Worm (Caenorhabditis elegans): ENCODE data around the gene tir-1.
A peak's percentile ranks its signal among the peaks of the same experiment; 100 is the strongest.

tir-1 gene

ce11 chrIII:3906481-3906880 is 5.0 kb upstream of the tir-1 start:
- TF ChIP-seq ets-7 (tag; optimal IDR thresholded peaks at IDR 0.05) (no peak), F13C5.2 (tag; optimal IDR thresholded peaks at IDR 0.05) (no peak), hmbx-1 (tag; optimal IDR thresholded peaks at IDR 0.05) (no peak), B0310.2 (tag; optimal IDR thresholded peaks at IDR 0.05) (no peak), ceh-36 (tag; optimal IDR thresholded peaks at IDR 0.05) (no peak), hmg-4 (GFP tag; optimal IDR thresholded peaks at IDR 0.05) (no peak), flt-1 (GFP tag; IDR thresholded peaks at IDR 0.05) (no peak), ama-1 (optimal IDR thresholded peaks at IDR 0.05) (no peak), tra-4 (tag; optimal IDR thresholded peaks at IDR 0.05) (no peak), ceh-13 (GFP tag; optimal IDR thresholded peaks at IDR 0.05) (no peak), scrt-1 (GFP tag; IDR thresholded peaks at IDR 0.05) (no peak), sea-1 (GFP tag; conservative IDR thresholded peaks at IDR 0.05) (no peak), tbx-11 (GFP tag; IDR thresholded peaks at IDR 0.05) (no peak), aly-1 (tag; optimal IDR thresholded peaks at IDR 0.05) (no peak), pes-1 (GFP tag; IDR thresholded peaks at IDR 0.05) (no peak), tbx-37 (GFP tag; conservative IDR thresholded peaks at IDR 0.05) (no peak)

DNA sequence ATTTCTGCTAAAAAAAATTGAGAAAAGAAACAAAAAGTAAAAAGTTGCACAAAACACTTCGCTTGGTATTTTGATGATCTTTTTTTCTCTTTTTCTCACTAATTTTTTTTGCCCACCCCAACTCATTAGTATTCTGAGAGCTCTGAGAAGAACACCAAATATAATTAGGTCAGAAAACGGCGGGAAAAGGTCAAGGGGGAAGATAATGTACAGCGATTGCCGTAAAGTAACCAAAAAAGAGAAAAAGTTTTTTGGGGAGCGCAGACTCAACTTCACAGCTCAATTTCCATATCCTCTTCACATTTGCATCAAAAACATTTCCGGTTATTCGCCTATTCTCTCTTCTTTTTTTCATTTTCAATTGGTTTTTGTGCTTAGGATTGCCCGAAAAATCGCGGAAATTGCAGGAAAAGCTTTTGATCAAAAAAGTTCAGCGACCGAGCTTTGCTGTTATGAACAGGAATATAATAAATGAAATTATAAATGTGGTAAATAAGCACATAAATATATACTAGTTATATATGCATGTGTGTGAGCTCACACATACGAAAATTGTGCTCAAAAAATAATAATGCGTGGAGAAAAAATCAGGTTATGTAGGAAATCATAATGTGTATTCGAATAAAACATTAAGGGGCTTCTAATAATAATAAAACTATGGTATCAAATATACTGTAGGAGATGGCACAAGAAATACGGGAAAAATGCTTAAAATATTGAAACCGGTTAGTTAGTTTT is 1.3 kb upstream of the tir-1 start:
- TF ChIP-seq ceh-36 (tag; optimal IDR thresholded peaks at IDR 0.05) (no peak), ceh-13 (GFP tag; optimal IDR thresholded peaks at IDR 0.05) (no peak), aly-1 (tag; optimal IDR thresholded peaks at IDR 0.05) (no peak), tbx-37 (GFP tag; conservative IDR thresholded peaks at IDR 0.05) (no peak), ama-1 (optimal IDR thresholded peaks at IDR 0.05) (no peak), hnd-1 (tag; optimal IDR thresholded peaks at IDR 0.05) (no peak), scrt-1 (GFP tag; IDR thresholded peaks at IDR 0.05) (no peak), pes-1 (GFP tag; IDR thresholded peaks at IDR 0.05) (no peak), tbx-11 (GFP tag; IDR thresholded peaks at IDR 0.05) (no peak), tra-4 (tag; optimal IDR thresholded peaks at IDR 0.05) (no peak), ets-7 (tag; optimal IDR thresholded peaks at IDR 0.05) (no peak), flt-1 (GFP tag; IDR thresholded peaks at IDR 0.05) (no peak), B0310.2 (tag; optimal IDR thresholded peaks at IDR 0.05) (no peak)

ce11 chrIII:3898850-3899249 is 2.6 kb downstream of the tir-1 start:
- TF ChIP-seq hnd-1 (tag; optimal IDR thresholded peaks at IDR 0.05) = no peak
- TF ChIP-seq tbx-11 (GFP tag; IDR thresholded peaks at IDR 0.05) = no peak
- no peak for TF ChIP-seq aly-1 (tag; optimal IDR thresholded peaks at IDR 0.05)
- TF ChIP-seq B0310.2 (tag; optimal IDR thresholded peaks at IDR 0.05) = no peak
- no peak for TF ChIP-seq tra-4 (tag; optimal IDR thresholded peaks at IDR 0.05)
- TF ChIP-seq flt-1 (GFP tag; IDR thresholded peaks at IDR 0.05) = no peak
- TF ChIP-seq hmg-4 (GFP tag; optimal IDR thresholded peaks at IDR 0.05) = no peak
- TF ChIP-seq ceh-13 (GFP tag; optimal IDR thresholded peaks at IDR 0.05) = no peak
- TF ChIP-seq ceh-36 (tag; optimal IDR thresholded peaks at IDR 0.05) = no peak
- no peak for TF ChIP-seq F13C5.2 (tag; optimal IDR thresholded peaks at IDR 0.05)
- TF ChIP-seq hmbx-1 (tag; optimal IDR thresholded peaks at IDR 0.05) = no peak
- no peak for TF ChIP-seq pes-1 (GFP tag; IDR thresholded peaks at IDR 0.05)
- no peak for TF ChIP-seq scrt-1 (GFP tag; IDR thresholded peaks at IDR 0.05)
- no peak for TF ChIP-seq ets-7 (tag; optimal IDR thresholded peaks at IDR 0.05)
- no peak for TF ChIP-seq sea-1 (GFP tag; conservative IDR thresholded peaks at IDR 0.05)
- TF ChIP-seq tbx-37 (GFP tag; conservative IDR thresholded peaks at IDR 0.05) = no peak
- TF ChIP-seq ama-1 (optimal IDR thresholded peaks at IDR 0.05) = no peak

- TF ChIP-seq ceh-36 (tag; optimal IDR thresholded peaks at IDR 0.05) (peak; percentile 43), flt-1 (GFP tag; IDR thresholded peaks at IDR 0.05) (no peak)
Measured at ce11 chrIII:3898354-3898753, 3.1 kb downstream of the tir-1 start.

ce11 chrIII:3897116-3897845 is 4.2 kb downstream of the tir-1 start:
- TF ChIP-seq sea-1 (GFP tag; conservative IDR thresholded peaks at IDR 0.05) (peak; percentile 54; the same call in 1 of the 2 replicates), pes-1 (GFP tag; IDR thresholded peaks at IDR 0.05) (peak; percentile 74), flt-1 (GFP tag; IDR thresholded peaks at IDR 0.05) (peak; percentile 82), tbx-37 (GFP tag; conservative IDR thresholded peaks at IDR 0.05) (peak; percentile 43; the same call in 1 of the 2 replicates)

DNA sequence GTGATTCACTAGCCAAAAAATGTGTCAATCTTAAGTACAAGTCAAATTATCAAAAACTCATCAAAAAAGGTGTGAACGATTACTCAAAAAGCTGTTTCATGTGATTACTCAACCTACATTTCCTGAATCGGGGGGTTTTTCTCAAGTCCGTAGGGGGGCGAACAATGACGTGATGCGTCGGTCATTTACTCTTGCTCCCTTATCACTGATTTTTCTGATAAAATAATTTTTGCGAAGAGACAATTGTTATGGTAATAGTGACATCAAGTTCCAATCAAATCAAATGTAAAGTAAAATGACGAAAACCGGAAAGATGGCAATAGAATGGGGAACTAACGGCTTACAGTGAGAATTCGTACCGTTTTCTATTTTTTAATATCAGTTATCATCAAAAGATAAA is 7.5 kb downstream of the tir-1 start:
- TF ChIP-seq tbx-37 (GFP tag; conservative IDR thresholded peaks at IDR 0.05) (no peak), ceh-36 (tag; optimal IDR thresholded peaks at IDR 0.05) (no peak), ama-1 (optimal IDR thresholded peaks at IDR 0.05) (no peak), scrt-1 (GFP tag; IDR thresholded peaks at IDR 0.05) (no peak), tra-4 (tag; optimal IDR thresholded peaks at IDR 0.05) (no peak), flt-1 (GFP tag; IDR thresholded peaks at IDR 0.05) (no peak), pes-1 (GFP tag; IDR thresholded peaks at IDR 0.05) (no peak)

DNA sequence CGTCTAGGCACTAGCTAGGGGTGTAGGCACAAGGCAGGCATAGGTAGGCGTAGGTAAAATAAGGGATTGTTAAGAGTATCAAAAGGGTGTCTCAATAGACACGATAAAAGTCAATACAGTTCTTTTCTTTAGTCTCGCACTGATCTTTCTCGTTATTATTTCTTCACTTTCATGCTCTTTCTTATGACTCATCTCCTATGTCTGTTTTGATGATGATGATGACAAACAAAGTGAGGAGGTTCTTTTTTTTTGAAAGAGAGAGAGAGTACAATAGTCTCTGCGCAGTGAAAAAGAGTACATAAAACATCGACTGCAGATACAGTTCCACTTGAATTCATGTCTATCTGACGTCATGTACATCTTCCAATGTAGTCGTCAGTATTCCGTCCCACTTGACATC is 11.5 kb downstream of the tir-1 start:
- TF ChIP-seq B0310.2 (tag; optimal IDR thresholded peaks at IDR 0.05) (no peak), hmg-4 (GFP tag; optimal IDR thresholded peaks at IDR 0.05) (no peak), hmbx-1 (tag; optimal IDR thresholded peaks at IDR 0.05) (no peak), ceh-36 (tag; optimal IDR thresholded peaks at IDR 0.05) (no peak), F13C5.2 (tag; optimal IDR thresholded peaks at IDR 0.05) (no peak), hnd-1 (tag; optimal IDR thresholded peaks at IDR 0.05) (no peak), tbx-11 (GFP tag; IDR thresholded peaks at IDR 0.05) (no peak), ceh-13 (GFP tag; optimal IDR thresholded peaks at IDR 0.05) (no peak), tra-4 (tag; optimal IDR thresholded peaks at IDR 0.05) (no peak), sea-1 (GFP tag; conservative IDR thresholded peaks at IDR 0.05) (no peak)

All from whole organism, early embryonic.